Worm (Caenorhabditis elegans): ENCODE measurements around the gene ZC190.10.

DNA sequence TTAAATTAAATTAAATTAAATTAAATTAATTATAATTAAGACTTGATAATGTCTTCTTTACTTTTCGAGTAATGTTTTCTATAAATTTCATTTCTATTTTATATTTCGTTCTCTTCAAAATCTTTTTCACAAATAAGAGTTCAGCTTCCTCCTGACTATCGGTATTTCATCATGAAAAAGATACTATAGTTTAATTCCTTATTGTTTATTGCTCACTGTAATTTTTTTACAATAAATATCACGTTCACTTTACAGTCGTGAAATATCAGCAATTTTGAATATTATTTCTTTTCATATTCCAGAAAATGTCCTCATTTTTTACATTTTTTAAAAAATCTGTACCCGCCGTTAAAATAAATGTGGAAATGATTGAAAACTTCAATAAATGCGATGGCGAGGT is 40.3 kb upstream of the ZC190.10 start, which contains the start of gene ZC196.3:
- TF ChIP-seq unc-62 (GFP tag; optimal IDR thresholded peaks at IDR 0.05) = no peak
- TF ChIP-seq fkh-8 (tag; optimal IDR thresholded peaks at IDR 0.05) = no peak
- TF ChIP-seq ceh-90 (tag; optimal IDR thresholded peaks at IDR 0.05) = no peak
- no peak for TF ChIP-seq snpc-4 (tag; optimal IDR thresholded peaks at IDR 0.05)
- TF ChIP-seq mep-1 (tag; optimal IDR thresholded peaks at IDR 0.05) = no peak
- TF ChIP-seq nhr-85 (tag) = no peak
- no peak for TF ChIP-seq mdl-1 (tag; optimal IDR thresholded peaks at IDR 0.05)
- no peak for TF ChIP-seq nhr-11 (tag; optimal IDR thresholded peaks at IDR 0.05)
- no peak for TF ChIP-seq nhr-90 (tag; optimal IDR thresholded peaks at IDR 0.05; ENCODE audit: poor library complexity)
- TF ChIP-seq elt-3 (tag; optimal IDR thresholded peaks at IDR 0.05) = no peak
- TF ChIP-seq Y116A8C.19 (tag; optimal IDR thresholded peaks at IDR 0.05; ENCODE audit: borderline replicate concordance) = no peak
- TF ChIP-seq zag-1 (tag; optimal IDR thresholded peaks at IDR 0.05) = no peak
- no peak for TF ChIP-seq efl-3 (GFP tag; optimal IDR thresholded peaks at IDR 0.05)
